Fruit fly (Drosophila melanogaster) whole organism: ENCODE measurements around the gene Hr78.

Experiments used
- CG8478 ChIP-seq: fragments of >200 bp; optimal IDR thresholded peaks from 2 replicates; lab custom pipeline; 2018; ENCODE audit warnings: inconsistent platforms
- psq ChIP-seq: fragments of >200 bp; optimal IDR thresholded peaks from 2 replicates; lab custom pipeline; 2017

DNA sequence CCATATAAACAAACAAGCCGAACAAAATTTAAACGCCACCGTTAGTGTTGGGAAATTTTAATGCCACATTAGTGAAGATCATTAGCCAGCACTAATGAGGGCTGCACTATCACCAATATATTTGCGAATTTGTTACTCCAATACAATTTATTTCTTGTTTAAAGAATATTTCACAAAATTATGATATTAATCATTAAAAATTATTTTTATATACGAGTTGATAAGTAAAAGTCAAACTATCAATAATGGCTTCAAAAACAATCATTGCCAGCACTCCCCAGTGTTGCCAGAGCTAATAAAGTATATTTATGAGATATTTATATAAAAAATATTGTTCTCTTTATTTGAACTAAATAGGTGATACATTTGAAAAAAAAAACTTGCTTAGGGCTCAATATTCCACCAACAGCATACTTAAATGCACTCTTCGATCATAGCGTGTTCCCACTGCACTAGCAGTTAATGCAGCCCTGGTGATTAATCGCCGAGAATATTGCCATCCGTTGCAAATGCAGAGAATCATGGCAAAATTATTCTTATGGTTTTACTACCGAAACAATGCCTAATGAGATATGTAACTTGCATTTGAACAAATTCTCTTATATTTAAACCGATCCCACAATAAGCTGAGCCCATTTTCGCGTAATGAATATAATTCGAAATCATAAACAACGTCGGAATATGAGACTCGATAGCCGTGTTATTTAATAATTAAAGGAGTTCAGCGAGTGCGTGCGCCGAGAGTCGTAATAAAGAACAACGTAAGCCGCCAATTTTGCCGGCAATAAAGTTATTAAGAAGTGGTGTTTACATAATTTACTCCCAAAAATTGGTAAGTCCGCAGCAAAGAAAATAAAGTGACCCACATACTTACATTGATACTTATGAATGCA, 18.8 kb upstream of the Hr78 start, which contains the start of the genes SAK and Cdk12:
- no peak for TF ChIP-seq psq
- no peak for TF ChIP-seq CG8478 (lab: Kevin White, UChicago)
